Worm (Caenorhabditis elegans): ENCODE measurements around the gene F53B2.8.

ce11 chrIV:12567176-12567892 is 40.1 kb upstream of the F53B2.8 start, which contains the start of the genes hsb-1 and let-99:
- TF ChIP-seq unc-39 (tag; optimal IDR thresholded peaks at IDR 0.05) (no peak), nhr-12 (tag; optimal IDR thresholded peaks at IDR 0.05) (no peak), pha-4 (tag; optimal IDR thresholded peaks at IDR 0.05) (peak; percentile 8)

Measured in whole organism, mixed stage, embryonic.